Worm (Caenorhabditis elegans) whole organism, late embryonic: Measurements from ENCODE around the gene F20D6.1.

ENCODE experiments used
- ceh-24 ChIP-seq: sonication (generic microtip); optimal IDR thresholded peaks from 2 replicates; lab custom pipeline; 2016; ENCODE audit warnings: mild to moderate bottlenecking, missing genetic modification characterization, missing compliant biosample characterization
- hlh-30 ChIP-seq: sonication (generic microtip); optimal IDR thresholded peaks from 2 replicates; lab custom pipeline; 2017; ENCODE audit warnings: antibody characterized with exemption, missing genetic modification characterization, missing compliant biosample characterization; ENCODE audit not compliant: insufficient read depth
- pha-4 ChIP-seq: fragments of 150-350 bp; optimal IDR thresholded peaks from 2 replicates; lab custom pipeline; 2018; ENCODE audit warnings: missing biosample characterization, missing genetic modification reagents, missing genetic modification characterization

DNA sequence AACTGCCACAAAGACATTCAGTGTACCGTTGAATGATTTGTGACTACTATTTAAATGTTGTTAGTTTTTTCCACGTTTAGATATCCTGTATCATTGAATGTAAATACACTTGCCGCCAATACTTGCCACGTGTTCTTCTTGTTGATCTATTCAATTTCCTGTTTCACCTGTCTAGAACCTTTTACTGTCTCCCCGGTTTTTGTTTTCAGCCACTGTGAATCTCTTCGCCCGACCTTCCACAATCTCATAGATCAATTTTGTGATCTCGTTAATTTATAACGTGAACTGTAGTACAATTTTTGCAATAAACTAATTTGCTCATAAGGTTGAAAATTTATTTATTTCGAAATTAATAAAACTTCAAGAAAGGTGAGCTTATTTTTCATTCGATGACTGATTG, 45.2 kb upstream of the F20D6.1 start, which contains the start of gene D1014.13:
- TF ChIP-seq ceh-24 (tag; lab: Kevin White, UChicago) (no peak), pha-4 (tag; lab: Kevin White, UChicago) (no peak), hlh-30 (tag; lab: Kevin White, UChicago) (no peak)
